Worm (Caenorhabditis elegans) whole organism, mixed stage, embryonic: ENCODE measurements around the gene K09H11.4.

Source experiments
- M03D4.4 ChIP-seq: sonication (generic microtip); optimal IDR thresholded peaks from 2 replicates; lab custom pipeline; 2017; ENCODE audit warnings: mild to moderate bottlenecking, missing genetic modification characterization, missing compliant biosample characterization
- elt-1 ChIP-seq: sonication (generic microtip); optimal IDR thresholded peaks from 2 replicates; lab custom pipeline; 2017; ENCODE audit warnings: missing genetic modification characterization, mild to moderate bottlenecking, missing compliant biosample characterization, antibody characterized with exemption, moderate library complexity, borderline replicate concordance; ENCODE audit not compliant: insufficient read depth
- elt-3 ChIP-seq: fragments of 150-350 bp; optimal IDR thresholded peaks from 2 replicates; lab custom pipeline; 2014; ENCODE audit warnings: missing biosample characterization, missing genetic modification characterization
- nhr-2 ChIP-seq: fragments of 150-350 bp; optimal IDR thresholded peaks from 2 replicates; lab custom pipeline; 2014; ENCODE audit warnings: missing biosample characterization, missing genetic modification characterization
- nhr-237 ChIP-seq: fragments of 150-350 bp; optimal IDR thresholded peaks from 2 replicates; lab custom pipeline; 2014; ENCODE audit warnings: missing biosample characterization, missing genetic modification characterization
- pha-4 ChIP-seq: fragments of 150-350 bp; optimal IDR thresholded peaks from 2 replicates; lab custom pipeline; 2018; ENCODE audit warnings: missing biosample characterization, missing genetic modification reagents, missing genetic modification characterization

ce11 chrV:5677947-5678346 is 48.4 kb downstream of the K09H11.4 start:
- TF ChIP-seq pha-4 (tag; lab: Kevin White, UChicago) (no peak), nhr-237 (no peak), elt-1 (tag; lab: Kevin White, UChicago) (no peak), elt-3 (tag; lab: Kevin White, UChicago) (no peak), M03D4.4 (tag; lab: Kevin White, UChicago) (no peak), nhr-2 (tag; lab: Kevin White, UChicago) (no peak)
